Fruit fly (Drosophila melanogaster) whole organism, prepupa: Measurements from ENCODE around the gene Clbn.

Experiments
- CG1621 ChIP-seq: fragments of 200-800 bp; sonication (Bioruptor generic); optimal IDR thresholded peaks from 3 replicates; lab custom pipeline; 2018; ENCODE audit warnings: missing biosample characterization, mild to moderate bottlenecking, missing genetic modification characterization
- CG31627 ChIP-seq: fragments of 200-800 bp; sonication (Bioruptor generic); optimal IDR thresholded peaks from 3 replicates; lab custom pipeline; 2016; ENCODE audit warnings: missing biosample characterization, missing genetic modification characterization
- CG6276 ChIP-seq: fragments of 200-800 bp; sonication (Bioruptor generic); optimal IDR thresholded peaks from 2 replicates; lab custom pipeline; 2017; ENCODE audit warnings: missing biosample characterization, mild to moderate bottlenecking, missing genetic modification characterization
- CG6854 ChIP-seq: fragments of 200-800 bp; sonication (Bioruptor generic); optimal IDR thresholded peaks from 2 replicates; lab custom pipeline; 2017; ENCODE audit warnings: missing biosample characterization, mild to moderate bottlenecking, missing genetic modification characterization
- Gug ChIP-seq: fragments of 200-800 bp; sonication (Bioruptor generic); IDR thresholded peaks from 2 replicates; pipeline ENCODE4 v1.3.6; 2022; ENCODE audit warnings: missing biosample characterization, missing genetic modification characterization
- Hr4 ChIP-seq: fragments of 200-800 bp; sonication (Bioruptor generic); optimal IDR thresholded peaks from 3 replicates; lab custom pipeline; 2016; ENCODE audit warnings: missing biosample characterization, missing genetic modification characterization
- Lpt ChIP-seq: fragments of 200-800 bp; sonication (Bioruptor generic); optimal IDR thresholded peaks from 3 replicates; lab custom pipeline; 2016; ENCODE audit warnings: missing biosample characterization, missing genetic modification characterization
- Sox102F ChIP-seq: fragments of 200-800 bp; sonication (Bioruptor generic); optimal IDR thresholded peaks from 2 replicates; lab custom pipeline; 2016; ENCODE audit warnings: missing biosample characterization, mild to moderate bottlenecking, missing genetic modification characterization
- acj6 ChIP-seq: fragments of 200-800 bp; sonication (Bioruptor generic); optimal IDR thresholded peaks from 3 replicates; lab custom pipeline; 2016; ENCODE audit warnings: missing biosample characterization, missing genetic modification characterization
- spab ChIP-seq: fragments of 200-800 bp; sonication (Bioruptor generic); optimal IDR thresholded peaks from 2 replicates; lab custom pipeline; 2017; ENCODE audit warnings: missing biosample characterization, mild to moderate bottlenecking, missing genetic modification characterization, missing genetic modification reagents
- ss ChIP-seq, 2 experiments: fragments of 200-800 bp; sonication (Bioruptor generic); optimal IDR thresholded peaks; 2 replicates in 1 of 2; 3 replicates in 1 of 2; lab custom pipeline; 2017 to 2018; ENCODE audit warnings: mild to moderate bottlenecking in 2 of 2, missing biosample characterization in 2 of 2, missing genetic modification characterization in 2 of 2, moderate library complexity in 1 of 2
- svp ChIP-seq: fragments of 200-800 bp; sonication (Bioruptor generic); peaks from one replicate; lab custom pipeline; 2016; ENCODE audit warnings: missing biosample characterization, missing genetic modification characterization

DNA sequence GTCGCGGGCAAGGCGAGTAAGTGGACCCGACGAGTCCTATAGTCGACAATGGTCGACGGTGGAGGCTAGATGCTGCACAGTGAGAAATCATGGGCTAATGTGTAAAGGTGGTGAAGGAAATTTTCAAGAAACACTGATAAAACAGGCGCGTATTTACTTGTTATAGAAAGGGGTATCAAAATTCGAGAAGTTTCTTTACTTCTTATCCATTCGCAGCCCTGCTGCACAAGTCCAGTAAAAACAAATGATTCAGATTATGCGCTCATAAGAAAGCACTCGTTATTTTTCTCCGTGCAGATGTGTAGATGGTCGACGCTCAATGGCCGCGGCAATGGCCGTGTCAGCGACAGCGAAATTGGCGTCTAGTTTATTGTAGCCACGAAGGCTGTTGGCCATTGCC lies 49.2 kb downstream of the Clbn start:
- TF ChIP-seq svp (GFP tag; lab: Kevin White, UChicago) (no peak), acj6 (no peak), ss (GFP tag; optimal IDR thresholded peaks at IDR 0.05; lab: Kevin White, UChicago) (no peak), CG6276 (no peak), Gug (GFP tag; lab: Robert Waterston, UW) (no peak), spab (GFP tag; lab: Kevin White, UChicago) (no peak), CG6854 (GFP tag; lab: Kevin White, UChicago) (no peak), Lpt (no peak), Hr4 (GFP tag; lab: Kevin White, UChicago) (no peak), CG1621 (tag; lab: Kevin White, UChicago) (no peak), Sox102F (GFP tag; lab: Kevin White, UChicago) (no peak), CG31627 (GFP tag; lab: Kevin White, UChicago) (peak; percentile 12)
